Fruit fly (Drosophila melanogaster) whole organism, embryonic: ENCODE data around the gene Atg14.

Experiments
- Ada2b ChIP-seq: fragments of 200-800 bp; sonication (Bioruptor generic); IDR thresholded peaks from 2 replicates; pipeline ENCODE4 v1.3.6; 2022; ENCODE audit warnings: missing biosample characterization, missing genetic modification characterization
- Antp ChIP-seq: fragments of 200-800 bp; sonication (Bioruptor generic); optimal IDR thresholded peaks from 3 replicates; lab custom pipeline; 2016; ENCODE audit warnings: missing biosample characterization, missing genetic modification characterization
- CG1024 ChIP-seq: fragments of 200-800 bp; sonication (Bioruptor generic); IDR thresholded peaks from 2 replicates; pipeline ENCODE4 v1.3.6; 2022; ENCODE audit warnings: missing biosample characterization, missing genetic modification characterization
- CG12744 ChIP-seq: fragments of 200-800 bp; sonication (Bioruptor generic); optimal IDR thresholded peaks from 2 replicates; lab custom pipeline; 2016; ENCODE audit warnings: missing biosample characterization, missing genetic modification characterization
- CG13424 ChIP-seq: fragments of 200-800 bp; sonication (Bioruptor generic); optimal IDR thresholded peaks from 2 replicates; lab custom pipeline; 2019; ENCODE audit warnings: missing biosample characterization, mild to moderate bottlenecking, missing genetic modification characterization, moderate library complexity
- CG13775 ChIP-seq: fragments of 200-800 bp; sonication (Bioruptor generic); optimal IDR thresholded peaks from 3 replicates; lab custom pipeline; 2017; ENCODE audit warnings: missing biosample characterization, mild to moderate bottlenecking, missing genetic modification characterization
- CG15514 ChIP-seq: fragments of 200-800 bp; sonication (Bioruptor generic); optimal IDR thresholded peaks from 3 replicates; lab custom pipeline; 2017; ENCODE audit warnings: missing biosample characterization, missing genetic modification characterization, mild to moderate bottlenecking, moderate library complexity, missing genetic modification reagents
- CG16815 ChIP-seq: fragments of 200-800 bp; sonication (Bioruptor generic); optimal IDR thresholded peaks from 3 replicates; lab custom pipeline; 2017; ENCODE audit warnings: missing biosample characterization, mild to moderate bottlenecking, missing genetic modification characterization
- CG17328 ChIP-seq: fragments of 200-800 bp; sonication (Bioruptor generic); IDR thresholded peaks from 2 replicates; pipeline ENCODE4 v1.3.6; 2022; ENCODE audit warnings: missing biosample characterization, missing genetic modification characterization
- CG18599 ChIP-seq: fragments of 200-800 bp; sonication (Bioruptor generic); optimal IDR thresholded peaks from 3 replicates; lab custom pipeline; 2017; ENCODE audit warnings: missing biosample characterization, missing genetic modification characterization, mild to moderate bottlenecking, moderate library complexity, missing genetic modification reagents
- CG30431 ChIP-seq: fragments of 200-800 bp; sonication (Bioruptor generic); optimal IDR thresholded peaks from 2 replicates; lab custom pipeline; 2017; ENCODE audit warnings: missing biosample characterization, missing genetic modification characterization
- CG32532 ChIP-seq: fragments of 200-800 bp; sonication (Bioruptor generic); IDR thresholded peaks from 2 replicates; pipeline ENCODE4 v1.3.6; 2022; ENCODE audit warnings: missing biosample characterization, missing genetic modification characterization
- CG33557 ChIP-seq: fragments of 200-800 bp; sonication (Bioruptor generic); optimal IDR thresholded peaks from 2 replicates; lab custom pipeline; 2019; ENCODE audit warnings: missing biosample characterization, mild to moderate bottlenecking, missing genetic modification characterization, moderate library complexity
- CG34224 ChIP-seq: fragments of 200-800 bp; sonication (Bioruptor generic); IDR thresholded peaks from 3 replicates; pipeline ENCODE4 v1.3.6; 2022; ENCODE audit warnings: missing biosample characterization, missing genetic modification characterization; ENCODE audit not compliant: partially characterized antibody
- CG7372 ChIP-seq: fragments of 200-800 bp; sonication (Bioruptor generic); IDR thresholded peaks from 2 replicates; pipeline ENCODE4 v1.3.6; 2022; ENCODE audit warnings: missing biosample characterization, missing genetic modification characterization
- CG8944 ChIP-seq: fragments of 200-800 bp; sonication (Bioruptor generic); optimal IDR thresholded peaks from 3 replicates; lab custom pipeline; 2016; ENCODE audit warnings: missing biosample characterization, missing genetic modification characterization
- CG9215 ChIP-seq: fragments of 200-800 bp; sonication (Bioruptor generic); IDR thresholded peaks from 2 replicates; pipeline ENCODE4 v1.3.6; 2022; ENCODE audit warnings: missing biosample characterization, missing genetic modification characterization
- CG9609 ChIP-seq: fragments of 200-800 bp; sonication (Bioruptor generic); optimal IDR thresholded peaks from 3 replicates; lab custom pipeline; 2016; ENCODE audit warnings: missing biosample characterization, missing genetic modification characterization
- CG9797 ChIP-seq: fragments of 200-800 bp; sonication (Bioruptor generic); optimal IDR thresholded peaks from 3 replicates; lab custom pipeline; 2018; ENCODE audit warnings: missing biosample characterization, mild to moderate bottlenecking, missing genetic modification characterization
- CTCF ChIP-seq: fragments of 200-800 bp; sonication (Bioruptor generic); optimal IDR thresholded peaks from 2 replicates; lab custom pipeline; 2017; ENCODE audit warnings: missing biosample characterization, mild to moderate bottlenecking, missing genetic modification characterization, moderate library complexity
- Doc2 ChIP-seq: fragments of 200-800 bp; sonication (Bioruptor generic); IDR thresholded peaks from 2 replicates; pipeline ENCODE4 v1.3.6; 2022; ENCODE audit warnings: missing biosample characterization, missing genetic modification characterization
- Dp ChIP-seq: fragments of 200-800 bp; sonication (Bioruptor generic); optimal IDR thresholded peaks from 2 replicates; lab custom pipeline; 2018; ENCODE audit warnings: missing biosample characterization, mild to moderate bottlenecking, missing genetic modification characterization, moderate library complexity
- H2.0 ChIP-seq: fragments of 200-800 bp; sonication (Bioruptor generic); IDR thresholded peaks from 2 replicates; pipeline ENCODE4 v1.3.6; 2022; ENCODE audit warnings: missing biosample characterization, missing genetic modification characterization
- HLH3B ChIP-seq: fragments of 200-800 bp; sonication (Bioruptor generic); IDR thresholded peaks from 2 replicates; pipeline ENCODE4 v1.3.6; 2022; ENCODE audit warnings: missing biosample characterization, missing genetic modification characterization
- HLH4C ChIP-seq: fragments of 200-800 bp; sonication (Bioruptor generic); IDR thresholded peaks from 3 replicates; pipeline ENCODE4 v1.3.6; 2022; ENCODE audit warnings: missing biosample characterization, missing genetic modification characterization; ENCODE audit not compliant: partially characterized antibody
- HmgZ ChIP-seq: fragments of 200-800 bp; sonication (Bioruptor generic); optimal IDR thresholded peaks from 2 replicates; lab custom pipeline; 2018; ENCODE audit warnings: missing biosample characterization, mild to moderate bottlenecking, missing genetic modification characterization
- Hmr ChIP-seq: fragments of 200-800 bp; sonication (Bioruptor generic); optimal IDR thresholded peaks from 3 replicates; lab custom pipeline; 2017; ENCODE audit warnings: mild to moderate bottlenecking, missing biosample characterization, missing genetic modification reagents, missing genetic modification characterization
- Hr51 ChIP-seq, 2 experiments: fragments of 200-800 bp; sonication (Bioruptor generic); optimal IDR thresholded peaks; 2 replicates in 1 of 2; 3 replicates in 1 of 2; lab custom pipeline; 2016 to 2018; ENCODE audit warnings: missing biosample characterization in 2 of 2, missing genetic modification characterization in 2 of 2, mild to moderate bottlenecking in 1 of 2, moderate library complexity in 1 of 2
- Hr78 ChIP-seq, 2 experiments: fragments of 200-800 bp in 1 of 2; fragments of >200 bp in 1 of 2; sonication (Bioruptor generic) in 1 of 2; optimal IDR thresholded peaks; 2 replicates each; lab custom pipeline; 2017 to 2019; ENCODE audit warnings: missing biosample characterization in 2 of 2, missing genetic modification characterization in 2 of 2, mild to moderate bottlenecking in 1 of 2, moderate library complexity in 1 of 2
- Lim3 ChIP-seq: fragments of 200-800 bp; sonication (Bioruptor generic); IDR thresholded peaks from 2 replicates; pipeline ENCODE4 v1.3.6; 2022; ENCODE audit warnings: missing biosample characterization, missing genetic modification characterization
- Lpt ChIP-seq: fragments of >200 bp; optimal IDR thresholded peaks from 2 replicates; lab custom pipeline; 2018; ENCODE audit warnings: missing biosample characterization, missing genetic modification characterization
- PHDP ChIP-seq: fragments of 200-800 bp; sonication (Bioruptor generic); optimal IDR thresholded peaks from 3 replicates; lab custom pipeline; 2018; ENCODE audit warnings: missing biosample characterization, mild to moderate bottlenecking, missing genetic modification characterization, moderate library complexity
- TFAM ChIP-seq: fragments of 200-800 bp; sonication (Bioruptor generic); optimal IDR thresholded peaks from 2 replicates; lab custom pipeline; 2017; ENCODE audit warnings: missing biosample characterization, missing genetic modification characterization, inconsistent platforms
- ab ChIP-seq: fragments of 200-800 bp; sonication (Bioruptor generic); optimal IDR thresholded peaks from 2 replicates; lab custom pipeline; 2016; ENCODE audit warnings: missing biosample characterization, missing genetic modification characterization
- amos ChIP-seq: fragments of 200-800 bp; sonication (Bioruptor generic); IDR thresholded peaks from 2 replicates; pipeline ENCODE4 v1.3.6; 2022; ENCODE audit warnings: missing biosample characterization, missing genetic modification characterization; ENCODE audit not compliant: partially characterized antibody
- bowl ChIP-seq: fragments of 200-800 bp; sonication (Bioruptor generic); IDR thresholded peaks from 2 replicates; pipeline ENCODE4 v1.3.6; 2022; ENCODE audit warnings: missing biosample characterization, missing genetic modification characterization
- bsh ChIP-seq, 2 experiments: fragments of 200-800 bp; sonication (Bioruptor generic); optimal IDR thresholded peaks; 2 replicates each; lab custom pipeline; 2017 to 2018; ENCODE audit warnings: mild to moderate bottlenecking in 2 of 2, missing biosample characterization in 2 of 2, missing genetic modification characterization in 2 of 2, moderate library complexity in 1 of 2
- cas ChIP-seq: fragments of 200-800 bp; sonication (Bioruptor generic); IDR thresholded peaks from 2 replicates; pipeline ENCODE4 v1.3.6; 2022; ENCODE audit warnings: missing biosample characterization, missing genetic modification characterization
- cg ChIP-seq: fragments of 200-800 bp; sonication (Bioruptor generic); optimal IDR thresholded peaks from 3 replicates; lab custom pipeline; 2019; ENCODE audit warnings: missing biosample characterization, mild to moderate bottlenecking, missing genetic modification characterization, moderate library complexity
- croc ChIP-seq: fragments of 200-800 bp; sonication (Bioruptor generic); conservative IDR thresholded peaks from 3 replicates; pipeline ENCODE4 v1.3.6; 2022; ENCODE audit warnings: missing biosample characterization, missing genetic modification characterization
- dpn ChIP-seq, 2 experiments: fragments of 200-800 bp; sonication (Bioruptor generic); optimal IDR thresholded peaks; 3 replicates each; lab custom pipeline; 2016; ENCODE audit warnings: missing biosample characterization in 2 of 2, missing genetic modification characterization in 2 of 2
- insv ChIP-seq, 2 experiments: fragments of 200-800 bp; sonication (Bioruptor generic); optimal IDR thresholded peaks; 3 replicates each; lab custom pipeline; 2016 to 2018; ENCODE audit warnings: missing biosample characterization in 2 of 2, missing genetic modification characterization in 2 of 2
- lbe ChIP-seq: fragments of 200-800 bp; sonication (Bioruptor generic); optimal IDR thresholded peaks from 2 replicates; lab custom pipeline; 2016; ENCODE audit warnings: missing biosample characterization, mild to moderate bottlenecking, missing genetic modification characterization
- psq ChIP-seq: fragments of 200-800 bp; sonication (Bioruptor generic); optimal IDR thresholded peaks from 2 replicates; lab custom pipeline; 2017; ENCODE audit warnings: missing biosample characterization, missing genetic modification characterization
- rib ChIP-seq: fragments of 200-800 bp; sonication (Bioruptor generic); IDR thresholded peaks from 2 replicates; pipeline ENCODE4 v1.3.6; 2022; ENCODE audit warnings: missing biosample characterization, missing genetic modification characterization
- scrt ChIP-seq: fragments of 200-800 bp; sonication (Bioruptor generic); optimal IDR thresholded peaks from 2 replicates; lab custom pipeline; 2018; ENCODE audit warnings: missing biosample characterization, mild to moderate bottlenecking, missing genetic modification characterization, moderate library complexity
- trem ChIP-seq: fragments of 200-800 bp; optimal IDR thresholded peaks from 3 replicates; lab custom pipeline; 2019; ENCODE audit warnings: missing biosample characterization, mild to moderate bottlenecking, missing genetic modification characterization, moderate library complexity
- vvl ChIP-seq: fragments of 200-800 bp; sonication (Bioruptor generic); IDR thresholded peaks from 2 replicates; pipeline ENCODE4 v1.3.6; 2022; ENCODE audit warnings: missing biosample characterization, missing genetic modification characterization
- zen2 ChIP-seq: fragments of 200-800 bp; sonication (Bioruptor generic); IDR thresholded peaks from 3 replicates; pipeline ENCODE4 v1.3.6; 2022; ENCODE audit warnings: missing biosample characterization, missing genetic modification characterization; ENCODE audit not compliant: partially characterized antibody

The Atg14 gene

DNA sequence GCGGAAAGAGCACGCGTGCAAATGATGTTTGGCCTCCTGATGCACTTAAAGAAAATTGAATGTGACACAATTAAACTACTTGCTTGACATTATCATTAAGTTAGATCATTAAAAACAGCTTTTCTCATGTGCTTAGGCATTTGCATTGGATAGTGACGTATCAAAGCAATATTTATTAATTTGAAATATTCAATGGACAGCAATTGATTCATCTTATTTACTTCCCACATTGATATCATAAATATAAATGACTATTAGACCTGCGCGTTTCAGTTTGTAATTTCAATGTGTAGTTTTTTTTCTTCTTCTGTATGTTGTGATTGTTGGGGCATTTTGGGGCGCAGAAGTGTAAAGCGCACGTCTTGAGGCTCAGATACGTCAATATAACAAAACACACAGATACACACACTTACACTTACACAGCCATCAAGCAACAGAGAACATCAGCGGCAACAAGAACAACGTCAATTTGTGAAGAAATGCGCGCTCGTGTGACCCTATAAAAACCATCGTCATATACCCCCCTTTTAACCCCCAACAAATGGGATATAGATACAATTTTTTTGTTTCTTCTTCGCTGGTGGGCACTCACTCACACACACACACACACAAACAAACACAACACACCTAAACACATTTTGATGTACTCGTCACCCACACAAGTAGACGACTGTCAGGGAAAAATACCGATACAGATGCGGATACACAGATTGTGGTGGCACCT, 27.1 kb upstream of the Atg14 start (continued):
- TF ChIP-seq vvl (GFP tag; lab: Robert Waterston, UW) = peak; percentile 74
- peak; percentile 52 for TF ChIP-seq CG8944 (GFP tag; lab: Kevin White, UChicago)
- TF ChIP-seq PHDP (tag; lab: Kevin White, UChicago) = peak; percentile 70
- TF ChIP-seq lbe = peak; percentile 10
- no peak for TF ChIP-seq bowl (GFP tag; lab: Robert Waterston, UW)
- peak; percentile 55 for TF ChIP-seq scrt
- TF ChIP-seq CG7372 = peak; percentile 51; the same call in 1 of the 2 replicates
- TF ChIP-seq Hr78 (GFP tag; optimal IDR thresholded peaks at IDR 0.05; lab: Kevin White, UChicago) = peak in 1 of 2 experiments; percentile 83
- peak; percentile 17; the same call in 1 of the 2 replicates for TF ChIP-seq Doc2 (GFP tag; lab: Robert Waterston, UW)
- TF ChIP-seq CG13775 (GFP tag; lab: Kevin White, UChicago) = peak; percentile 65
- peak; percentile 44; the same call in 2 of the 3 replicates for TF ChIP-seq croc (GFP tag; lab: Robert Waterston, UW)
- peak; percentile 26 for TF ChIP-seq HmgZ
- TF ChIP-seq Hmr = peak; percentile 74
- TF ChIP-seq CG13424 (tag; lab: Kevin White, UChicago) = peak; percentile 74
- TF ChIP-seq CG9609 (GFP tag; lab: Kevin White, UChicago) = no peak
- TF ChIP-seq CG12744 (GFP tag; lab: Kevin White, UChicago) = peak; percentile 20
- TF ChIP-seq CG33557 (GFP tag; lab: Kevin White, UChicago) = peak; percentile 34
- peak; percentile 55 for TF ChIP-seq CG9215 (GFP tag; lab: Robert Waterston, UW)
- TF ChIP-seq Hr51 (GFP tag; optimal IDR thresholded peaks at IDR 0.05; lab: Kevin White, UChicago) = peak in 1 of 2 experiments; percentile 84
- TF ChIP-seq amos (GFP tag; lab: Robert Waterston, UW) = no peak
- TF ChIP-seq HLH3B (GFP tag; lab: Robert Waterston, UW) = peak; percentile 73
- TF ChIP-seq cg = peak; percentile 93
- peak; percentile 22 to 82 for TF ChIP-seq bsh (GFP tag; optimal IDR thresholded peaks at IDR 0.05; lab: Kevin White, UChicago)
- TF ChIP-seq psq (GFP tag; lab: Kevin White, UChicago) = no peak
- TF ChIP-seq dpn (GFP tag; optimal IDR thresholded peaks at IDR 0.05; lab: Kevin White, UChicago) = peak; percentile 61 to 63
- TF ChIP-seq insv (GFP tag; optimal IDR thresholded peaks at IDR 0.05; lab: Kevin White, UChicago) = no peak
- TF ChIP-seq Dp (GFP tag; lab: Kevin White, UChicago) = no peak
- no peak for TF ChIP-seq CG34224 (GFP tag; lab: Robert Waterston, UW)
- TF ChIP-seq TFAM = no peak
- no peak for TF ChIP-seq cas
- TF ChIP-seq CG18599 (GFP tag; lab: Kevin White, UChicago) = peak; percentile 82
- TF ChIP-seq Antp (GFP tag; lab: Kevin White, UChicago) = peak; percentile 40
- peak; percentile 32 for TF ChIP-seq CG16815
- TF ChIP-seq rib = no peak
- TF ChIP-seq CTCF = no peak
- peak; percentile 77 for TF ChIP-seq trem
- peak; percentile 57 for TF ChIP-seq CG30431 (GFP tag; lab: Kevin White, UChicago)
- no peak for TF ChIP-seq ab (GFP tag; lab: Kevin White, UChicago)
- no peak for TF ChIP-seq Lpt (GFP tag; lab: Kevin White, UChicago)
- TF ChIP-seq CG17328 (GFP tag; lab: Robert Waterston, UW) = peak; percentile 51; the same call in 1 of the 2 replicates
- peak; percentile 46; the same call in 1 of the 2 replicates for TF ChIP-seq CG32532 (GFP tag; lab: Robert Waterston, UW)
- no peak for TF ChIP-seq CG9797
- peak; percentile 47 for TF ChIP-seq CG15514 (GFP tag; lab: Kevin White, UChicago)
- TF ChIP-seq zen2 (GFP tag; lab: Robert Waterston, UW) = no peak
- TF ChIP-seq Lim3 (GFP tag; lab: Robert Waterston, UW) = no peak
- TF ChIP-seq CG1024 (GFP tag; lab: Robert Waterston, UW) = no peak
- TF ChIP-seq HLH4C = no peak
- TF ChIP-seq H2.0 (GFP tag; lab: Robert Waterston, UW) = peak; percentile 51
- TF ChIP-seq Ada2b (GFP tag; lab: Robert Waterston, UW) = peak; percentile 27; the same call in 1 of the 2 replicates
